Fruit fly (Drosophila melanogaster) whole organism, adult: Measurements from ENCODE around the gene snz.
A peak's percentile ranks its signal among the peaks of the same experiment; 100 is the strongest.

Experiments used
- CG11617 ChIP-seq: fragments of 200-800 bp; sonication (Bioruptor generic); optimal IDR thresholded peaks from 2 replicates; lab custom pipeline; 2017; ENCODE audit warnings: mild to moderate bottlenecking, missing biosample characterization, missing genetic modification reagents, missing genetic modification characterization
- CG12768 ChIP-seq: fragments of 200-800 bp; sonication (Bioruptor generic); optimal IDR thresholded peaks from 2 replicates; lab custom pipeline; 2017; ENCODE audit warnings: missing biosample characterization, missing genetic modification characterization, mild to moderate bottlenecking, moderate library complexity, missing genetic modification reagents
- CG14711 ChIP-seq: fragments of 200-800 bp; sonication (Bioruptor generic); optimal IDR thresholded peaks from 2 replicates; lab custom pipeline; 2018; ENCODE audit warnings: missing biosample characterization, mild to moderate bottlenecking, missing genetic modification characterization, moderate library complexity
- CG1620 ChIP-seq: fragments of 200-800 bp; sonication (Bioruptor generic); optimal IDR thresholded peaks from 2 replicates; lab custom pipeline; 2016; ENCODE audit warnings: missing biosample characterization, missing genetic modification characterization
- CG33017 ChIP-seq: fragments of 200-800 bp; sonication (Bioruptor generic); optimal IDR thresholded peaks from 2 replicates; lab custom pipeline; 2018; ENCODE audit warnings: missing biosample characterization, mild to moderate bottlenecking, missing genetic modification characterization, moderate library complexity
- CG5204 ChIP-seq: fragments of 200-800 bp; sonication (Bioruptor generic); optimal IDR thresholded peaks from 2 replicates; lab custom pipeline; 2016; ENCODE audit warnings: missing biosample characterization, missing genetic modification characterization
- CG7045 ChIP-seq: fragments of 200-800 bp; sonication (Bioruptor generic); optimal IDR thresholded peaks from 2 replicates; lab custom pipeline; 2017; ENCODE audit warnings: missing biosample characterization, mild to moderate bottlenecking, missing genetic modification characterization
- CG7101 ChIP-seq: fragments of 200-800 bp; sonication (Bioruptor generic); optimal IDR thresholded peaks from 2 replicates; lab custom pipeline; 2018; ENCODE audit warnings: missing biosample characterization, mild to moderate bottlenecking, missing genetic modification characterization, moderate library complexity
- Clk ChIP-seq: fragments of 200-800 bp; sonication (Bioruptor generic); optimal IDR thresholded peaks from 2 replicates; lab custom pipeline; 2017; ENCODE audit warnings: missing biosample characterization, missing genetic modification characterization
- Crg-1 ChIP-seq: fragments of 200-800 bp; sonication (Bioruptor generic); optimal IDR thresholded peaks from 2 replicates; lab custom pipeline; 2016; ENCODE audit warnings: missing biosample characterization, missing genetic modification characterization
- Hr96 ChIP-seq: fragments of 200-800 bp; sonication (Bioruptor generic); optimal IDR thresholded peaks from 2 replicates; lab custom pipeline; 2016; ENCODE audit warnings: missing biosample characterization, missing genetic modification characterization
- Mnt ChIP-seq: fragments of 200-800 bp; sonication (Bioruptor generic); optimal IDR thresholded peaks from 2 replicates; lab custom pipeline; 2016; ENCODE audit warnings: missing biosample characterization, mild to moderate bottlenecking, missing genetic modification characterization
- bab1 ChIP-seq: fragments of 200-800 bp; sonication (Bioruptor generic); optimal IDR thresholded peaks from 3 replicates; lab custom pipeline; 2019; ENCODE audit warnings: missing biosample characterization, mild to moderate bottlenecking, missing genetic modification characterization, moderate library complexity
- cic ChIP-seq: fragments of 200-800 bp; sonication (Bioruptor generic); optimal IDR thresholded peaks from 2 replicates; lab custom pipeline; 2017; ENCODE audit warnings: missing biosample characterization, mild to moderate bottlenecking, missing genetic modification characterization, moderate library complexity
- cnc ChIP-seq, 2 experiments: fragments of >200 bp; optimal IDR thresholded peaks; 2 replicates each; lab custom pipeline; 2017
- kay ChIP-seq: fragments of 200-800 bp; sonication (Bioruptor generic); peaks from one replicate; lab custom pipeline; 2016; ENCODE audit warnings: missing biosample characterization, missing genetic modification characterization, borderline replicate concordance
- ovo ChIP-seq: fragments of 200-800 bp; sonication (Bioruptor generic); optimal IDR thresholded peaks from 2 replicates; lab custom pipeline; 2016; ENCODE audit warnings: missing biosample characterization, missing genetic modification characterization
- pad ChIP-seq: fragments of 200-800 bp; sonication (Bioruptor generic); optimal IDR thresholded peaks from 3 replicates; lab custom pipeline; 2017; ENCODE audit warnings: missing biosample characterization, missing genetic modification characterization, mild to moderate bottlenecking, moderate library complexity, missing genetic modification reagents
- tj ChIP-seq: fragments of 200-800 bp; sonication (Bioruptor generic); optimal IDR thresholded peaks from 3 replicates; lab custom pipeline; 2017; ENCODE audit warnings: missing biosample characterization, mild to moderate bottlenecking, missing genetic modification characterization, moderate library complexity
- toe ChIP-seq: fragments of 200-800 bp; sonication (Bioruptor generic); optimal IDR thresholded peaks from 2 replicates; lab custom pipeline; 2016; ENCODE audit warnings: missing biosample characterization, missing genetic modification characterization

Gene snz

dm6 chrX:7908239-7909068 lies 3.4 kb upstream of the snz start, which contains the start of the genes dpr14 and spidey:
Gene dpr14, minus strand, starts transcription at chrX:7908286.
Gene spidey, plus strand, starts transcription at chrX:7908931.
- TF ChIP-seq Clk (GFP tag; lab: Kevin White, UChicago): peak; percentile 72
- peak; percentile 84 for TF ChIP-seq CG12768 (GFP tag; lab: Kevin White, UChicago)
- peak; percentile 84 for TF ChIP-seq Mnt
- TF ChIP-seq Hr96 (GFP tag; lab: Kevin White, UChicago): peak; percentile 95
- TF ChIP-seq CG7101 (tag; lab: Kevin White, UChicago): peak; percentile 92
- no peak for TF ChIP-seq cnc (optimal IDR thresholded peaks at IDR 0.05; lab: Kevin White, UChicago)
- peak; percentile 69 for TF ChIP-seq toe (GFP tag; lab: Kevin White, UChicago)
- peak; percentile 81 for TF ChIP-seq CG7045
- no peak for TF ChIP-seq tj (GFP tag; lab: Kevin White, UChicago)
- peak; percentile 71 for TF ChIP-seq Crg-1
- peak; percentile 78 for TF ChIP-seq CG33017 (tag; lab: Kevin White, UChicago)
- peak; percentile 2 for TF ChIP-seq kay (GFP tag; lab: Kevin White, UChicago)
- TF ChIP-seq ovo: peak; percentile 99
- TF ChIP-seq CG14711 (tag; lab: Kevin White, UChicago): peak; percentile 87
- TF ChIP-seq CG1620 (GFP tag; lab: Kevin White, UChicago): peak; percentile 86
- TF ChIP-seq pad (GFP tag; lab: Kevin White, UChicago): peak; percentile 99
- TF ChIP-seq CG5204 (GFP tag; lab: Kevin White, UChicago): no peak
- peak; percentile 89 for TF ChIP-seq CG11617
- peak; percentile 55 for TF ChIP-seq cic (GFP tag; lab: Kevin White, UChicago)
- peak; percentile 88 for TF ChIP-seq bab1 (GFP tag; lab: Kevin White, UChicago)

DNA sequence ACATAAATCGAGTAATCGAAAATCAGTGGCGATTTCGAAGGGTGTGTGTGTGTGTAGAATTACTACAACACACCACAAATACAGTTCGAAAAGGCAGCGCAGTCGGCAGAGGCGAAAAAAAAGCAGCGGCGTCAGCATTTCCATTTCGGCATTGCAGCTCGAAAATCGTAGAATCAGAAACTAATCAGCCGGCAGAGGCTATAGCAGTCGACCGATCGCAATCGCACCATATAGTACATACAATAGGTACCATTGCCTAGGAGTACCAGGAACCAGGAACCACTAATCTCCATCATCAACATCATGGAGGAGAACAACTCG lies 2.9 kb upstream of the snz start:
- peak; percentile 96 for TF ChIP-seq tj (GFP tag; lab: Kevin White, UChicago)
- no peak for TF ChIP-seq CG33017 (tag; lab: Kevin White, UChicago)

dm6 chrX:7909482-7909881 lies 2.4 kb upstream of the snz start:
- TF ChIP-seq toe (GFP tag; lab: Kevin White, UChicago): no peak
- no peak for TF ChIP-seq Mnt
- TF ChIP-seq CG11617: no peak
- no peak for TF ChIP-seq Clk (GFP tag; lab: Kevin White, UChicago)
- no peak for TF ChIP-seq CG7045
- no peak for TF ChIP-seq CG7101 (tag; lab: Kevin White, UChicago)
- TF ChIP-seq Crg-1: no peak
- TF ChIP-seq pad (GFP tag; lab: Kevin White, UChicago): no peak
- no peak for TF ChIP-seq kay (GFP tag; lab: Kevin White, UChicago)
- no peak for TF ChIP-seq tj (GFP tag; lab: Kevin White, UChicago)
- TF ChIP-seq CG1620 (GFP tag; lab: Kevin White, UChicago): no peak
- TF ChIP-seq cic (GFP tag; lab: Kevin White, UChicago): no peak
- TF ChIP-seq Hr96 (GFP tag; lab: Kevin White, UChicago): no peak
- TF ChIP-seq CG5204 (GFP tag; lab: Kevin White, UChicago): no peak
- TF ChIP-seq CG12768 (GFP tag; lab: Kevin White, UChicago): no peak
- TF ChIP-seq ovo: no peak
- TF ChIP-seq CG33017 (tag; lab: Kevin White, UChicago): no peak

dm6 chrX:7920081-7920688 lies 8.3 kb downstream of the snz start, which contains the start of the genes hdm and Ykt6:
Gene hdm, minus strand, starts transcription at chrX:7920131.
Gene Ykt6, plus strand, starts transcription at chrX:7920409.
- TF ChIP-seq CG33017 (tag; lab: Kevin White, UChicago): peak; percentile 42
- peak; percentile 38 for TF ChIP-seq CG12768 (GFP tag; lab: Kevin White, UChicago)
- TF ChIP-seq toe (GFP tag; lab: Kevin White, UChicago): peak; percentile 86
- no peak for TF ChIP-seq CG5204 (GFP tag; lab: Kevin White, UChicago)
- TF ChIP-seq cic (GFP tag; lab: Kevin White, UChicago): peak; percentile 11
- TF ChIP-seq Clk (GFP tag; lab: Kevin White, UChicago): no peak
- peak; percentile 77 for TF ChIP-seq CG11617
- TF ChIP-seq CG7101 (tag; lab: Kevin White, UChicago): peak; percentile 84
- peak; percentile 83 for TF ChIP-seq Mnt
- peak; percentile 82 for TF ChIP-seq CG14711 (tag; lab: Kevin White, UChicago)
- TF ChIP-seq cnc (optimal IDR thresholded peaks at IDR 0.05; lab: Kevin White, UChicago): no peak
- peak; percentile 72 for TF ChIP-seq tj (GFP tag; lab: Kevin White, UChicago)
- no peak for TF ChIP-seq CG7045
- peak; percentile 91 for TF ChIP-seq bab1 (GFP tag; lab: Kevin White, UChicago)
- no peak for TF ChIP-seq kay (GFP tag; lab: Kevin White, UChicago)
- TF ChIP-seq CG1620 (GFP tag; lab: Kevin White, UChicago): peak; percentile 88
- TF ChIP-seq ovo: peak; percentile 92
- no peak for TF ChIP-seq Hr96 (GFP tag; lab: Kevin White, UChicago)
- TF ChIP-seq pad (GFP tag; lab: Kevin White, UChicago): peak; percentile 96
- peak; percentile 84 for TF ChIP-seq Crg-1

DNA sequence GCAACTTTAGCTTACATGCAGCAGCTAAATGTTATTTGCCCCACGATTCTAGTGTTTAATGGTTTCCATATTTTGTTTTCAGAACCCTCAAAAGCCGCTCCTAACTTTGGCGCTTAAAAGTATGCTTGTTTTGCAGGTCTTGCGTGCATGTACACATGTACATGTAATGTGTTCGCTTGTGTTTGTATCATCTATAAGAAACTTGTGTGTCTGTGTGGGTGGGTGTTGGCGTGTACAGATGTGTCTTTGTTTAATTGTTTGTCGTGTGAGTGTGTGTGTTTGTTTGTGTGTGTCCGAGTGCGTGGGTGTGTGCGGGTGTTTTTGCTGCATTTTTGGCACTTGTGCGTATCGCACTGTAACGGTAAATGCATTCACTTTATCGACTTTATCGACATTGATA lies 11.2 kb downstream of the snz start:
- no peak for TF ChIP-seq CG5204 (GFP tag; lab: Kevin White, UChicago)
- no peak for TF ChIP-seq tj (GFP tag; lab: Kevin White, UChicago)
- TF ChIP-seq bab1 (GFP tag; lab: Kevin White, UChicago): no peak
- no peak for TF ChIP-seq cnc (optimal IDR thresholded peaks at IDR 0.05; lab: Kevin White, UChicago)
- no peak for TF ChIP-seq pad (GFP tag; lab: Kevin White, UChicago)
- no peak for TF ChIP-seq CG12768 (GFP tag; lab: Kevin White, UChicago)
- no peak for TF ChIP-seq CG33017 (tag; lab: Kevin White, UChicago)
- no peak for TF ChIP-seq Mnt
- TF ChIP-seq CG14711 (tag; lab: Kevin White, UChicago): no peak
- TF ChIP-seq Hr96 (GFP tag; lab: Kevin White, UChicago): no peak
- no peak for TF ChIP-seq CG1620 (GFP tag; lab: Kevin White, UChicago)
- TF ChIP-seq cic (GFP tag; lab: Kevin White, UChicago): no peak
- TF ChIP-seq CG11617: no peak
- TF ChIP-seq Crg-1: no peak
- no peak for TF ChIP-seq Clk (GFP tag; lab: Kevin White, UChicago)
- no peak for TF ChIP-seq CG7045
- TF ChIP-seq kay (GFP tag; lab: Kevin White, UChicago): no peak
- TF ChIP-seq CG7101 (tag; lab: Kevin White, UChicago): no peak
- no peak for TF ChIP-seq toe (GFP tag; lab: Kevin White, UChicago)
- TF ChIP-seq ovo: no peak
